Fruit fly (Drosophila melanogaster) whole organism, prepupa: ENCODE results near the gene Ir68a.
A peak's percentile ranks its signal among the peaks of the same experiment; 100 is the strongest.

Experiments
- Blimp-1 ChIP-seq: fragments of 200-800 bp; sonication (Bioruptor generic); optimal IDR thresholded peaks from 3 replicates; lab custom pipeline; 2017; ENCODE audit warnings: missing biosample characterization, missing genetic modification characterization, mild to moderate bottlenecking, moderate library complexity, missing genetic modification reagents
- CG10631 ChIP-seq: fragments of 200-800 bp; sonication (Bioruptor generic); optimal IDR thresholded peaks from 2 replicates; lab custom pipeline; 2016; ENCODE audit warnings: missing biosample characterization, missing genetic modification characterization
- CG11294 ChIP-seq: fragments of 200-800 bp; sonication (Bioruptor generic); IDR thresholded peaks from 2 replicates; pipeline ENCODE4 v1.3.6; 2022; ENCODE audit warnings: missing biosample characterization, missing genetic modification characterization
- CG11762 ChIP-seq: fragments of 200-800 bp; sonication (Bioruptor generic); optimal IDR thresholded peaks from 3 replicates; lab custom pipeline; 2016; ENCODE audit warnings: missing biosample characterization, missing genetic modification characterization; ENCODE audit not compliant: insufficient read depth
- CG11902 ChIP-seq: fragments of 200-800 bp; sonication (Bioruptor generic); optimal IDR thresholded peaks from 3 replicates; lab custom pipeline; 2016; ENCODE audit warnings: missing biosample characterization, missing genetic modification characterization
- CG15336 ChIP-seq: fragments of 200-800 bp; sonication (Bioruptor generic); IDR thresholded peaks from 2 replicates; pipeline ENCODE4 v1.3.6; 2022; ENCODE audit warnings: missing biosample characterization, missing genetic modification characterization
- CG1621 ChIP-seq: fragments of 200-800 bp; sonication (Bioruptor generic); optimal IDR thresholded peaks from 3 replicates; lab custom pipeline; 2018; ENCODE audit warnings: missing biosample characterization, mild to moderate bottlenecking, missing genetic modification characterization
- CG31627 ChIP-seq: fragments of 200-800 bp; sonication (Bioruptor generic); optimal IDR thresholded peaks from 3 replicates; lab custom pipeline; 2016; ENCODE audit warnings: missing biosample characterization, missing genetic modification characterization
- CG32006 ChIP-seq: fragments of 200-800 bp; sonication (Bioruptor generic); optimal IDR thresholded peaks from 3 replicates; lab custom pipeline; 2017; ENCODE audit warnings: missing biosample characterization, mild to moderate bottlenecking, missing genetic modification characterization
- CG34406 ChIP-seq: fragments of 200-800 bp; sonication (Bioruptor generic); optimal IDR thresholded peaks from 3 replicates; lab custom pipeline; 2016; ENCODE audit warnings: missing biosample characterization, missing genetic modification characterization
- CG3919 ChIP-seq: fragments of 200-800 bp; sonication (Bioruptor generic); optimal IDR thresholded peaks from 3 replicates; lab custom pipeline; 2016; ENCODE audit warnings: missing biosample characterization, missing genetic modification characterization
- CG4318 ChIP-seq: fragments of 200-800 bp; sonication (Bioruptor generic); optimal IDR thresholded peaks from 3 replicates; lab custom pipeline; 2017; ENCODE audit warnings: missing biosample characterization, mild to moderate bottlenecking, missing genetic modification characterization
- CG6163 ChIP-seq: fragments of 200-800 bp; sonication (Bioruptor generic); IDR thresholded peaks from 3 replicates; pipeline ENCODE4 v1.3.6; 2022; ENCODE audit warnings: missing biosample characterization, missing genetic modification characterization
- CG6276 ChIP-seq: fragments of 200-800 bp; sonication (Bioruptor generic); optimal IDR thresholded peaks from 2 replicates; lab custom pipeline; 2017; ENCODE audit warnings: missing biosample characterization, mild to moderate bottlenecking, missing genetic modification characterization
- CG6808 ChIP-seq: fragments of 200-800 bp; sonication (Bioruptor generic); optimal IDR thresholded peaks from 3 replicates; lab custom pipeline; 2017; ENCODE audit warnings: missing biosample characterization, missing genetic modification characterization, mild to moderate bottlenecking, moderate library complexity, missing genetic modification reagents
- CG6854 ChIP-seq: fragments of 200-800 bp; sonication (Bioruptor generic); optimal IDR thresholded peaks from 2 replicates; lab custom pipeline; 2017; ENCODE audit warnings: missing biosample characterization, mild to moderate bottlenecking, missing genetic modification characterization
- CG7368 ChIP-seq: fragments of 200-800 bp; sonication (Bioruptor generic); optimal IDR thresholded peaks from 3 replicates; lab custom pipeline; 2016; ENCODE audit warnings: missing biosample characterization, missing genetic modification characterization
- CG8319 ChIP-seq: fragments of 200-800 bp; sonication (Bioruptor generic); optimal IDR thresholded peaks from 3 replicates; lab custom pipeline; 2016; ENCODE audit warnings: missing biosample characterization, missing genetic modification characterization
- CG8632 ChIP-seq: fragments of 200-800 bp; sonication (Bioruptor generic); optimal IDR thresholded peaks from 3 replicates; lab custom pipeline; 2016; ENCODE audit warnings: missing biosample characterization, missing genetic modification characterization
- CG9139 ChIP-seq: fragments of 200-800 bp; sonication (Bioruptor generic); optimal IDR thresholded peaks from 3 replicates; lab custom pipeline; 2017; ENCODE audit warnings: missing biosample characterization, mild to moderate bottlenecking, missing genetic modification characterization
- Eip75B ChIP-seq: fragments of 200-800 bp; sonication (Bioruptor generic); optimal IDR thresholded peaks from 3 replicates; lab custom pipeline; 2016; ENCODE audit warnings: missing biosample characterization, missing genetic modification characterization
- Eip78C ChIP-seq: fragments of 200-800 bp; sonication (Bioruptor generic); peaks from one replicate; lab custom pipeline; 2016; ENCODE audit warnings: missing biosample characterization, missing genetic modification characterization
- Eip93F ChIP-seq: fragments of 200-800 bp; sonication (Bioruptor generic); optimal IDR thresholded peaks from 2 replicates; lab custom pipeline; 2016; ENCODE audit warnings: missing biosample characterization, mild to moderate bottlenecking, missing genetic modification characterization
- Ets21C ChIP-seq: fragments of 200-800 bp; sonication (Bioruptor generic); optimal IDR thresholded peaks from 3 replicates; lab custom pipeline; 2016; ENCODE audit warnings: missing biosample characterization, missing genetic modification characterization
- Hr39 ChIP-seq: fragments of 200-800 bp; sonication (Bioruptor generic); optimal IDR thresholded peaks from 2 replicates; lab custom pipeline; 2016; ENCODE audit warnings: missing biosample characterization, missing genetic modification characterization
- Hr4 ChIP-seq: fragments of 200-800 bp; sonication (Bioruptor generic); optimal IDR thresholded peaks from 3 replicates; lab custom pipeline; 2016; ENCODE audit warnings: missing biosample characterization, missing genetic modification characterization
- Lpt ChIP-seq: fragments of 200-800 bp; sonication (Bioruptor generic); optimal IDR thresholded peaks from 3 replicates; lab custom pipeline; 2016; ENCODE audit warnings: missing biosample characterization, missing genetic modification characterization
- Met ChIP-seq: fragments of 200-800 bp; sonication (Bioruptor generic); optimal IDR thresholded peaks from 3 replicates; lab custom pipeline; 2016; ENCODE audit warnings: missing biosample characterization, missing genetic modification characterization
- Smox ChIP-seq: fragments of 200-800 bp; sonication (Bioruptor generic); optimal IDR thresholded peaks from 3 replicates; lab custom pipeline; 2016; ENCODE audit warnings: missing biosample characterization, missing genetic modification characterization
- Sox102F ChIP-seq: fragments of 200-800 bp; sonication (Bioruptor generic); optimal IDR thresholded peaks from 2 replicates; lab custom pipeline; 2016; ENCODE audit warnings: missing biosample characterization, mild to moderate bottlenecking, missing genetic modification characterization
- achi ChIP-seq: fragments of 200-800 bp; sonication (Bioruptor generic); optimal IDR thresholded peaks from 3 replicates; lab custom pipeline; 2016; ENCODE audit warnings: missing biosample characterization, missing genetic modification characterization
- acj6 ChIP-seq: fragments of 200-800 bp; sonication (Bioruptor generic); optimal IDR thresholded peaks from 3 replicates; lab custom pipeline; 2016; ENCODE audit warnings: missing biosample characterization, missing genetic modification characterization
- dac ChIP-seq: fragments of 200-800 bp; sonication (Bioruptor generic); optimal IDR thresholded peaks from 2 replicates; lab custom pipeline; 2017; ENCODE audit warnings: missing biosample characterization, mild to moderate bottlenecking, missing genetic modification characterization
- eg ChIP-seq: fragments of 200-800 bp; sonication (Bioruptor generic); IDR thresholded peaks from 3 replicates; pipeline ENCODE4 v1.3.6; 2022; ENCODE audit warnings: missing biosample characterization, missing genetic modification characterization
- fd59A ChIP-seq: fragments of 200-800 bp; sonication (Bioruptor generic); optimal IDR thresholded peaks from 2 replicates; lab custom pipeline; 2017; ENCODE audit warnings: missing biosample characterization, mild to moderate bottlenecking, missing genetic modification characterization, missing genetic modification reagents
- fd85E ChIP-seq: fragments of 200-800 bp; sonication (Bioruptor generic); optimal IDR thresholded peaks from 3 replicates; lab custom pipeline; 2016; ENCODE audit warnings: missing biosample characterization, missing genetic modification characterization
- fkh ChIP-seq: fragments of 200-800 bp; sonication (Bioruptor generic); optimal IDR thresholded peaks from 3 replicates; lab custom pipeline; 2017; ENCODE audit warnings: missing biosample characterization, mild to moderate bottlenecking, missing genetic modification characterization, moderate library complexity
- lz ChIP-seq: fragments of 200-800 bp; sonication (Bioruptor generic); optimal IDR thresholded peaks from 3 replicates; lab custom pipeline; 2016; ENCODE audit warnings: missing biosample characterization, missing genetic modification characterization
- net ChIP-seq: fragments of 200-800 bp; sonication (Bioruptor generic); optimal IDR thresholded peaks from 3 replicates; lab custom pipeline; 2016; ENCODE audit warnings: missing biosample characterization, missing genetic modification characterization
- pdm3 ChIP-seq: fragments of 200-800 bp; sonication (Bioruptor generic); optimal IDR thresholded peaks from 3 replicates; lab custom pipeline; 2016; ENCODE audit warnings: missing biosample characterization, missing genetic modification characterization
- salr ChIP-seq, 2 experiments: fragments of 200-800 bp; sonication (Bioruptor generic); optimal IDR thresholded peaks; 3 replicates each; lab custom pipeline; 2016 to 2018; ENCODE audit warnings: missing biosample characterization in 2 of 2, missing genetic modification characterization in 2 of 2, mild to moderate bottlenecking in 1 of 2
- spab ChIP-seq: fragments of 200-800 bp; sonication (Bioruptor generic); optimal IDR thresholded peaks from 2 replicates; lab custom pipeline; 2017; ENCODE audit warnings: missing biosample characterization, mild to moderate bottlenecking, missing genetic modification characterization, missing genetic modification reagents
- svp ChIP-seq: fragments of 200-800 bp; sonication (Bioruptor generic); peaks from one replicate; lab custom pipeline; 2016; ENCODE audit warnings: missing biosample characterization, missing genetic modification characterization
- topi ChIP-seq: fragments of 200-800 bp; sonication (Bioruptor generic); optimal IDR thresholded peaks from 3 replicates; lab custom pipeline; 2016; ENCODE audit warnings: missing biosample characterization, missing genetic modification characterization

Ir68a gene

DNA sequence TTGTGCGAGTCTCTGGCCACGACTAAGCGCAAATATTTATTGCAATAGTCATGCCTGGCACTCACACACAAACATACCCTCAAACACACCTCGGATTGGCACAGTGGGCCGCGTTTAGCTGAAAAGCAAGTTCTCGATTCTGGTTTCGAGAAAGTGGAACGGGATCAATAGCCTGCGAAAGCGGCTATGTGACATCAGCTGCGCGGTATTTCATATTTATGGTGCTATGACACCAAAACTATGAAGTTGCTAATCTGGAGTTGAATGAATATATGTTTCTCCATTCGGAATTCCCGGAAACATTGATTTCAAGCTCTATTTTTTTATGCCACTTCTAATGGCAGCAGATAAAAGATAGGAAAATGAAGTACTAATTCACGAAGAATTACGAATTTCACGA lies 18.1 kb downstream of the Ir68a start:
- TF ChIP-seq CG1621 (tag; lab: Kevin White, UChicago) (no peak), Hr4 (peak; percentile 11), pdm3 (GFP tag; lab: Kevin White, UChicago) (peak; percentile 28), CG8632 (peak; percentile 22), CG6276 (peak; percentile 40), salr (GFP tag; optimal IDR thresholded peaks at IDR 0.05; lab: Kevin White, UChicago) (no peak), CG31627 (GFP tag; lab: Kevin White, UChicago) (peak; percentile 36), svp (no peak), CG15336 (GFP tag; lab: Robert Waterston, UW) (0 out of 2 replicates have a peak, but pooled peaks have one; percentile 33), Ets21C (GFP tag; lab: Kevin White, UChicago) (no peak), CG32006 (peak; percentile 30), Eip78C (GFP tag; lab: Kevin White, UChicago) (peak; percentile 56), acj6 (peak; percentile 19), dac (GFP tag; lab: Kevin White, UChicago) (no peak), Eip75B (no peak)

DNA sequence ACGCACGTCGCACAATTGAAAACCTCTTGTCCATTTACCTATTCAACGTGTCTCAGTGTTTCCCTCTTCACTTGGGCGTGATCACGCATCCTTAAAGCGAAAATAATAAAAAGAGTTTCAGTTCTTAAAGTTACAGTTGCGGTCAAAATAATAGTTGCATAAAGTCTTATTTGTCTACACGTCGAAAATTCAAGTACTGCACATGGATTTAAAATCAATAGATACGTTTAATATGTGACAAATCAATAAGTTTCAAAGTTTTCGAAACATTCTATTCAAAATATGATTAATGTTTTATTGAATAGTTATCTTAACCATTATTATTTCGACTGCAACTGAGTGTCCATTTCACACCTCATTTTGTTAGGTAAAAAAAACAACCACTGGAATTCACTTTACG lies 19.8 kb downstream of the Ir68a start:
- no peak for TF ChIP-seq CG10631 (GFP tag; lab: Kevin White, UChicago)
- TF ChIP-seq CG34406 (GFP tag; lab: Kevin White, UChicago): no peak
- TF ChIP-seq Sox102F (GFP tag; lab: Kevin White, UChicago): no peak
- TF ChIP-seq Eip78C (GFP tag; lab: Kevin White, UChicago): peak; percentile 41

dm6 chr3L:11215244-11216121 lies 20.5 kb downstream of the Ir68a start:
- TF ChIP-seq Blimp-1: peak; percentile 76
- peak; percentile 83 for TF ChIP-seq CG6854 (GFP tag; lab: Kevin White, UChicago)
- TF ChIP-seq eg (GFP tag; lab: Robert Waterston, UW): peak; percentile 99
- TF ChIP-seq CG8319 (GFP tag; lab: Kevin White, UChicago): peak; percentile 92
- TF ChIP-seq svp: peak; percentile 97
- peak; percentile 67 for TF ChIP-seq fd59A
- peak; percentile 85 for TF ChIP-seq CG1621 (tag; lab: Kevin White, UChicago)
- TF ChIP-seq Lpt (GFP tag; lab: Kevin White, UChicago): peak; percentile 89
- peak; percentile 95 for TF ChIP-seq Sox102F (GFP tag; lab: Kevin White, UChicago)
- peak; percentile 96 for TF ChIP-seq topi (GFP tag; lab: Kevin White, UChicago)
- peak; percentile 94 for TF ChIP-seq Met (GFP tag; lab: Kevin White, UChicago)
- peak; percentile 94 for TF ChIP-seq achi (GFP tag; lab: Kevin White, UChicago)
- peak; percentile 76 for TF ChIP-seq spab (GFP tag; lab: Kevin White, UChicago)
- TF ChIP-seq CG11902 (GFP tag; lab: Kevin White, UChicago): peak; percentile 89
- TF ChIP-seq Eip78C (GFP tag; lab: Kevin White, UChicago): peak; percentile 98
- TF ChIP-seq Eip93F (GFP tag; lab: Kevin White, UChicago): peak; percentile 84
- peak; percentile 94 for TF ChIP-seq Smox (GFP tag; lab: Kevin White, UChicago)
- TF ChIP-seq net: peak; percentile 95
- TF ChIP-seq CG8632: peak; percentile 93
- peak; percentile 91 for TF ChIP-seq CG32006
- TF ChIP-seq CG6276: peak; percentile 89
- TF ChIP-seq CG4318 (GFP tag; lab: Kevin White, UChicago): no peak
- peak; percentile 70 for TF ChIP-seq CG9139
- peak; percentile 91 for TF ChIP-seq fd85E (GFP tag; lab: Kevin White, UChicago)
- TF ChIP-seq CG7368 (GFP tag; lab: Kevin White, UChicago): peak; percentile 95
- TF ChIP-seq Hr39: peak; percentile 96
- TF ChIP-seq Ets21C (GFP tag; lab: Kevin White, UChicago): peak; percentile 93
- TF ChIP-seq fkh (GFP tag; lab: Kevin White, UChicago): peak; percentile 97
- TF ChIP-seq CG11762 (GFP tag; lab: Kevin White, UChicago): peak; percentile 92
- peak; percentile 81 to 91 for TF ChIP-seq salr (GFP tag; optimal IDR thresholded peaks at IDR 0.05; lab: Kevin White, UChicago)
- TF ChIP-seq CG10631 (GFP tag; lab: Kevin White, UChicago): peak; percentile 93
- TF ChIP-seq CG11294 (GFP tag; lab: Robert Waterston, UW): peak; percentile 93
- peak; percentile 97 for TF ChIP-seq CG3919
- peak; percentile 95 for TF ChIP-seq pdm3 (GFP tag; lab: Kevin White, UChicago)
- TF ChIP-seq lz (GFP tag; lab: Kevin White, UChicago): peak; percentile 96
- peak; percentile 87 for TF ChIP-seq CG6808
- peak; percentile 90 for TF ChIP-seq CG34406 (GFP tag; lab: Kevin White, UChicago)
- peak; percentile 98 for TF ChIP-seq CG6163 (GFP tag; lab: Robert Waterston, UW)
- peak; percentile 78 for TF ChIP-seq dac (GFP tag; lab: Kevin White, UChicago)
- peak; percentile 96 for TF ChIP-seq CG15336 (GFP tag; lab: Robert Waterston, UW)
